Worm (Caenorhabditis elegans): ENCODE data around the gene Y53G8AL.1.

The Y53G8AL.1 gene

ce11 chrIII:3241361-3241760 is 8.5 kb downstream of the Y53G8AL.1 start:
- TF ChIP-seq lin-13 (GFP tag; optimal IDR thresholded peaks at IDR 0.05), result no peak
- no peak for TF ChIP-seq nhr-21 (tag; optimal IDR thresholded peaks at IDR 0.05)
- TF ChIP-seq nhr-6 (tag; optimal IDR thresholded peaks at IDR 0.05), result no peak
- no peak for TF ChIP-seq lsy-2 (tag; optimal IDR thresholded peaks at IDR 0.05)
- TF ChIP-seq F13H6.1 (tag; optimal IDR thresholded peaks at IDR 0.05), result no peak
- no peak for TF ChIP-seq aly-2 (tag; optimal IDR thresholded peaks at IDR 0.05)
- TF ChIP-seq nhr-25 (tag; optimal IDR thresholded peaks at IDR 0.05), result no peak
- TF ChIP-seq blmp-1 (tag; optimal IDR thresholded peaks at IDR 0.05; ENCODE audit: insufficient read depth), result no peak
- no peak for TF ChIP-seq zag-1 (tag; optimal IDR thresholded peaks at IDR 0.05)
- no peak for TF ChIP-seq nhr-10 (tag; optimal IDR thresholded peaks at IDR 0.05)
- no peak for TF ChIP-seq mbf-1 (tag; optimal IDR thresholded peaks at IDR 0.05)

- TF ChIP-seq alr-1 (tag; optimal IDR thresholded peaks at IDR 0.05), result no peak
- no peak for TF ChIP-seq blmp-1 (tag; optimal IDR thresholded peaks at IDR 0.05; ENCODE audit: insufficient read depth)
- TF ChIP-seq nhr-6 (tag; optimal IDR thresholded peaks at IDR 0.05), result no peak
- TF ChIP-seq nhr-12 (tag; optimal IDR thresholded peaks at IDR 0.05), result no peak
- TF ChIP-seq sma-9 (GFP tag; optimal IDR thresholded peaks at IDR 0.05), result no peak
- TF ChIP-seq sma-9 (tag; optimal IDR thresholded peaks at IDR 0.05), result no peak
- TF ChIP-seq skn-1 (tag; optimal IDR thresholded peaks at IDR 0.05), result no peak
- TF ChIP-seq C34F6.9 (tag; optimal IDR thresholded peaks at IDR 0.05), result no peak
- TF ChIP-seq unc-39 (tag; optimal IDR thresholded peaks at IDR 0.05), result no peak
- no peak for TF ChIP-seq elt-3 (tag; optimal IDR thresholded peaks at IDR 0.05)
- TF ChIP-seq egl-27 (tag; optimal IDR thresholded peaks at IDR 0.05), result no peak
- TF ChIP-seq zag-1 (tag; optimal IDR thresholded peaks at IDR 0.05), result no peak
- no peak for TF ChIP-seq ztf-4 (tag; optimal IDR thresholded peaks at IDR 0.05)
- TF ChIP-seq mbf-1 (tag; optimal IDR thresholded peaks at IDR 0.05), result no peak
- TF ChIP-seq lin-13 (GFP tag; optimal IDR thresholded peaks at IDR 0.05), result no peak
- no peak for TF ChIP-seq nhr-25 (tag; optimal IDR thresholded peaks at IDR 0.05)
- TF ChIP-seq ztf-1 (GFP tag; conservative IDR thresholded peaks at IDR 0.05), result no peak
- TF ChIP-seq nhr-23 (tag; optimal IDR thresholded peaks at IDR 0.05), result no peak
These were observed 9.0 kb downstream of the Y53G8AL.1 start for ce11 chrIII:3241943-3242342.

ce11 chrIII:3242379-3242778 is 9.5 kb downstream of the Y53G8AL.1 start:
- TF ChIP-seq crh-2 (tag; optimal IDR thresholded peaks at IDR 0.05) (no peak), dmd-4 (tag; optimal IDR thresholded peaks at IDR 0.05) (no peak), lsy-2 (tag; optimal IDR thresholded peaks at IDR 0.05) (no peak), nhr-6 (tag; optimal IDR thresholded peaks at IDR 0.05) (no peak), skn-1 (tag; optimal IDR thresholded peaks at IDR 0.05) (no peak), nhr-23 (tag; optimal IDR thresholded peaks at IDR 0.05) (no peak), peb-1 (tag; optimal IDR thresholded peaks at IDR 0.05) (no peak), nhr-25 (tag; optimal IDR thresholded peaks at IDR 0.05) (no peak), ceh-82 (tag; optimal IDR thresholded peaks at IDR 0.05) (no peak), unc-62 (GFP tag; optimal IDR thresholded peaks at IDR 0.05) (no peak), nhr-11 (tag; optimal IDR thresholded peaks at IDR 0.05) (no peak)

ce11 chrIII:3248307-3249037 is 15.6 kb downstream of the Y53G8AL.1 start, which contains the start of gene nduf-9:
nduf-9 (minus strand) TSS chrIII:3248575.
- TF ChIP-seq C34F6.9 (tag; optimal IDR thresholded peaks at IDR 0.05), result peak; percentile 55
- peak; percentile 16 for TF ChIP-seq gmeb-1 (tag; optimal IDR thresholded peaks at IDR 0.05)
- TF ChIP-seq nhr-129 (tag; optimal IDR thresholded peaks at IDR 0.05), result peak; percentile 30
- TF ChIP-seq nhr-12 (tag; optimal IDR thresholded peaks at IDR 0.05), result no peak
- peak; percentile 13 for TF ChIP-seq unc-55 (GFP tag; optimal IDR thresholded peaks at IDR 0.05)
- TF ChIP-seq lsy-2 (tag; optimal IDR thresholded peaks at IDR 0.05), result peak; percentile 84 to 96
- no peak for TF ChIP-seq ztf-4 (tag; optimal IDR thresholded peaks at IDR 0.05)
- TF ChIP-seq lin-13 (GFP tag; optimal IDR thresholded peaks at IDR 0.05), result peak; percentile 40

ce11 chrIII:3249038-3249420 is 16.1 kb downstream of the Y53G8AL.1 start:
- TF ChIP-seq unc-39 (tag; optimal IDR thresholded peaks at IDR 0.05) (no peak), Y55F3AM.14 (GFP tag; optimal IDR thresholded peaks at IDR 0.05) (peak; percentile 30), unc-55 (GFP tag; optimal IDR thresholded peaks at IDR 0.05) (peak; percentile 7), sma-3 (GFP tag; optimal IDR thresholded peaks at IDR 0.05) (peak; percentile 16), ZK546.5 (tag; optimal IDR thresholded peaks at IDR 0.05) (no peak), nhr-77 (tag; optimal IDR thresholded peaks at IDR 0.05) (no peak), C34F6.9 (tag; optimal IDR thresholded peaks at IDR 0.05) (no peak)

All from whole organism, L2 larva.